Worm (Caenorhabditis elegans) whole organism, L1 larva: ENCODE data around the gene T08B1.1.

Experiments
- C04F5.9 ChIP-seq: sonication (generic microtip); optimal IDR thresholded peaks from 2 replicates; lab custom pipeline; 2016; ENCODE audit warnings: missing genetic modification characterization, missing compliant biosample characterization
- C34B4.2 ChIP-seq: sonication (generic microtip); optimal IDR thresholded peaks from 2 replicates; lab custom pipeline; 2017; ENCODE audit warnings: mild to moderate bottlenecking, missing genetic modification characterization, missing compliant biosample characterization
- F16B12.6 ChIP-seq: fragments of 150-350 bp; optimal IDR thresholded peaks from 2 replicates; lab custom pipeline; 2014; ENCODE audit warnings: missing biosample characterization, missing genetic modification characterization
- Y116A8C.19 ChIP-seq: sonication (generic microtip); optimal IDR thresholded peaks from 2 replicates; lab custom pipeline; 2016; ENCODE audit warnings: missing compliant biosample characterization, missing genetic modification characterization, borderline replicate concordance
- aha-1 ChIP-seq: fragments of 150-350 bp; optimal IDR thresholded peaks from 2 replicates; lab custom pipeline; 2014; ENCODE audit warnings: missing biosample characterization, missing genetic modification characterization
- alr-1 ChIP-seq: fragments of 200-800 bp; sonication (Bioruptor generic); optimal IDR thresholded peaks from 2 replicates; lab custom pipeline; 2018; ENCODE audit warnings: borderline replicate concordance, mild to moderate bottlenecking, missing genetic modification characterization, missing compliant biosample characterization
- dpl-1 ChIP-seq, 3 experiments: fragments of 150-350 bp in 2 of 3; sonication (generic microtip) in 1 of 3; optimal IDR thresholded peaks; 2 replicates each; lab custom pipeline; 2014 to 2017; ENCODE audit warnings: missing biosample characterization in 3 of 3, missing genetic modification characterization in 3 of 3, missing genetic modification reagents in 3 of 3
- dsc-1 ChIP-seq: sonication (generic microtip); optimal IDR thresholded peaks from 2 replicates; lab custom pipeline; 2016; ENCODE audit warnings: mild to moderate bottlenecking, missing genetic modification characterization, missing compliant biosample characterization
- efl-1 ChIP-seq, 4 experiments: fragments of 150-350 bp; optimal IDR thresholded peaks in 3 of 4; peaks in 1 of 4; 1 replicate in 1 of 4; 2 replicates in 3 of 4; lab custom pipeline; 2014; ENCODE audit warnings: missing biosample characterization in 2 of 4, missing genetic modification characterization in 2 of 4, missing genetic modification reagents in 2 of 4
- efl-3 ChIP-seq: fragments of 200-800 bp; sonication (Bioruptor generic); optimal IDR thresholded peaks from 2 replicates; lab custom pipeline; 2018; ENCODE audit warnings: mild to moderate bottlenecking, missing genetic modification characterization, missing compliant biosample characterization
- egl-13 ChIP-seq: sonication (generic microtip); optimal IDR thresholded peaks from 2 replicates; lab custom pipeline; 2016; ENCODE audit warnings: missing genotype, missing genetic modification reagents, missing genetic modification characterization, missing compliant biosample characterization
- egl-27 ChIP-seq, 2 experiments: fragments of 150-350 bp in 1 of 2; sonication (generic microtip); optimal IDR thresholded peaks; 3 replicates each; lab custom pipeline; 2017 to 2018; ENCODE audit warnings: missing biosample characterization in 2 of 2, missing genetic modification characterization in 2 of 2, missing genetic modification reagents in 2 of 2
- elt-2 ChIP-seq: sonication (generic microtip); optimal IDR thresholded peaks from 2 replicates; lab custom pipeline; 2016; ENCODE audit warnings: missing genetic modification characterization, mild to moderate bottlenecking, inconsistent platforms, missing compliant biosample characterization, missing genetic modification reagents
- elt-3 ChIP-seq, 6 experiments: fragments of 150-350 bp in 1 of 6; sonication (generic microtip); optimal IDR thresholded peaks; 2 replicates each; lab custom pipeline; 2017 to 2018; ENCODE audit warnings: missing biosample characterization in 6 of 6, missing genetic modification characterization in 6 of 6, inconsistent platforms in 1 of 6
- fos-1 ChIP-seq: fragments of 150-350 bp; optimal IDR thresholded peaks from 2 replicates; lab custom pipeline; 2014; ENCODE audit warnings: missing biosample characterization, missing genetic modification characterization
- hlh-4 ChIP-seq: sonication (generic microtip); optimal IDR thresholded peaks from 2 replicates; lab custom pipeline; 2016; ENCODE audit warnings: mild to moderate bottlenecking, missing genetic modification characterization, missing compliant biosample characterization
- hpl-2 ChIP-seq: fragments of 150-350 bp; optimal IDR thresholded peaks from 2 replicates; lab custom pipeline; 2014; ENCODE audit warnings: missing biosample characterization, missing genetic modification reagents, missing genetic modification characterization
- jun-1 ChIP-seq: fragments of 150-350 bp; optimal IDR thresholded peaks from 2 replicates; lab custom pipeline; 2014; ENCODE audit warnings: missing biosample characterization, missing genetic modification reagents, missing genetic modification characterization
- lin-13 ChIP-seq: fragments of 150-350 bp; optimal IDR thresholded peaks from 2 replicates; lab custom pipeline; 2014; ENCODE audit warnings: missing biosample characterization, missing genetic modification reagents, missing genetic modification characterization
- lin-14 ChIP-seq: fragments of 200-800 bp; sonication (Bioruptor generic); optimal IDR thresholded peaks from 2 replicates; lab custom pipeline; 2018; ENCODE audit warnings: mild to moderate bottlenecking, missing genetic modification characterization, moderate library complexity, missing compliant biosample characterization
- lin-15B ChIP-seq: fragments of 150-350 bp; sonication (generic microtip); optimal IDR thresholded peaks from 3 replicates; lab custom pipeline; 2014; ENCODE audit warnings: missing biosample characterization, missing genetic modification characterization
- lin-35 ChIP-seq, 2 experiments: fragments of 150-350 bp; optimal IDR thresholded peaks; 2 replicates each; lab custom pipeline; 2014; ENCODE audit warnings: missing biosample characterization in 2 of 2, missing genetic modification characterization in 2 of 2, missing genetic modification reagents in 2 of 2
- lir-3 ChIP-seq: sonication (generic microtip); optimal IDR thresholded peaks from 2 replicates; lab custom pipeline; 2016; ENCODE audit warnings: mild to moderate bottlenecking, missing genetic modification characterization, moderate library complexity, missing compliant biosample characterization; ENCODE audit not compliant: poor library complexity
- mab-9 ChIP-seq: fragments of 200-800 bp; sonication (Bioruptor generic); IDR thresholded peaks from 2 replicates; pipeline ENCODE4 v1.3.6; 2022; ENCODE audit warnings: missing genetic modification reagents, missing genetic modification characterization, missing compliant biosample characterization
- mdl-1 ChIP-seq, 2 experiments: fragments of 150-350 bp; optimal IDR thresholded peaks; 2 replicates each; lab custom pipeline; 2014 to 2017; ENCODE audit warnings: missing biosample characterization in 2 of 2, missing genetic modification characterization in 2 of 2, inconsistent platforms in 1 of 2
- nhr-20 ChIP-seq: sonication (generic microtip); optimal IDR thresholded peaks from 2 replicates; lab custom pipeline; 2016; ENCODE audit warnings: mild to moderate bottlenecking, missing genetic modification characterization, missing compliant biosample characterization
- nhr-28 ChIP-seq: fragments of 150-350 bp; optimal IDR thresholded peaks from 2 replicates; lab custom pipeline; 2014; ENCODE audit warnings: missing biosample characterization, missing genetic modification characterization
- nhr-47 ChIP-seq: sonication (generic microtip); optimal IDR thresholded peaks from 2 replicates; lab custom pipeline; 2016; ENCODE audit warnings: mild to moderate bottlenecking, missing genetic modification characterization, moderate library complexity, missing compliant biosample characterization
- nhr-71 ChIP-seq: sonication (generic microtip); optimal IDR thresholded peaks from 2 replicates; lab custom pipeline; 2016; ENCODE audit warnings: mild to moderate bottlenecking, missing genetic modification characterization, moderate library complexity, missing compliant biosample characterization
- nhr-77 ChIP-seq: fragments of 150-350 bp; optimal IDR thresholded peaks from 2 replicates; lab custom pipeline; 2014; ENCODE audit warnings: missing biosample characterization, missing genetic modification characterization
- nhr-85 ChIP-seq: sonication (generic microtip); peaks from one replicate; lab custom pipeline; 2016; ENCODE audit warnings: missing genetic modification characterization, inconsistent platforms, missing compliant biosample characterization
- nhr-90 ChIP-seq: sonication (generic microtip); optimal IDR thresholded peaks from 2 replicates; lab custom pipeline; 2016; ENCODE audit warnings: mild to moderate bottlenecking, missing genetic modification characterization, missing compliant biosample characterization; ENCODE audit not compliant: poor library complexity
- pag-3 ChIP-seq: sonication (generic microtip); optimal IDR thresholded peaks from 2 replicates; lab custom pipeline; 2017; ENCODE audit warnings: missing genetic modification characterization, mild to moderate bottlenecking, missing compliant biosample characterization, antibody characterized with exemption, borderline replicate concordance; ENCODE audit not compliant: insufficient read depth
- pax-3 ChIP-seq: fragments of 200-800 bp; sonication (Bioruptor generic); optimal IDR thresholded peaks from 2 replicates; lab custom pipeline; 2018; ENCODE audit warnings: mild to moderate bottlenecking, missing genetic modification characterization, moderate library complexity, missing compliant biosample characterization
- pqm-1 ChIP-seq: sonication (generic microtip); optimal IDR thresholded peaks from 3 replicates; lab custom pipeline; 2017; ENCODE audit warnings: missing biosample characterization, missing genetic modification characterization
- rnt-1 ChIP-seq: sonication (generic microtip); optimal IDR thresholded peaks from 2 replicates; lab custom pipeline; 2016; ENCODE audit warnings: mild to moderate bottlenecking, missing genetic modification characterization, moderate library complexity, missing compliant biosample characterization
- sup-37 ChIP-seq: fragments of 200-800 bp; sonication (Bioruptor generic); optimal IDR thresholded peaks from 2 replicates; lab custom pipeline; 2018; ENCODE audit warnings: mild to moderate bottlenecking, missing genetic modification characterization, missing compliant biosample characterization
- unc-30 ChIP-seq: sonication (generic microtip); optimal IDR thresholded peaks from 2 replicates; lab custom pipeline; 2017; ENCODE audit warnings: missing biosample characterization, missing genetic modification characterization
- unc-62 ChIP-seq: fragments of 150-350 bp; optimal IDR thresholded peaks from 2 replicates; lab custom pipeline; 2014; ENCODE audit warnings: missing biosample characterization, missing genetic modification reagents, missing genetic modification characterization
- vab-15 ChIP-seq: sonication (generic microtip); optimal IDR thresholded peaks from 2 replicates; lab custom pipeline; 2017; ENCODE audit warnings: missing genotype, mild to moderate bottlenecking, missing genetic modification characterization, missing compliant biosample characterization
- zag-1 ChIP-seq: fragments of 150-350 bp; optimal IDR thresholded peaks from 2 replicates; lab custom pipeline; 2014; ENCODE audit warnings: missing biosample characterization, missing genetic modification characterization

T08B1.1 gene

DNA sequence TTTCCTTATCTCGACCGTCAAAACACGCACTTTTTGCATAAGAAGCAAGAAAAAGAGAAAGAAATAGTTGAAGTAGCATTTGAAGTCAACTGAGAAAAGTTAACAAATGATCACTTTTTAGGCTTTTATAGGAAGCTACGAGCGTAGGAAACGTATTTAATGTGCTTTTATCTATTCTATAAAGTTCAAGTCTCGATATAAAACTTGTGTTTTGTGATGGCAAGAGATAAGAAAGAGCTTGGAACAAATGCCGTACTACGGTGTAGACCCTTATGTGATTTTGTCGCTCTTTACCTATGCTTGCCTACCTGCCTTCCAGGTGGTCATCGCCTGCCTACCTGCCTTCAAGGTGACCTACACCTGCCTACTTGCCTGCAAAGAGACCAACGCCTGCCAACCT, 17.4 kb upstream of the T08B1.1 start, which contains the start of gene clec-206:
Gene clec-206 (minus strand): TSS at position 101 of the 400 bp plus-strand sequence.
- TF ChIP-seq hlh-4, result no peak
- no peak for TF ChIP-seq pqm-1 (tag; lab: Kevin White, UChicago)
- no peak for TF ChIP-seq pag-3
- TF ChIP-seq zag-1 (tag; lab: Kevin White, UChicago), result no peak
- no peak for TF ChIP-seq C04F5.9 (tag; lab: Kevin White, UChicago)
- TF ChIP-seq nhr-85 (tag; lab: Kevin White, UChicago), result no peak
- no peak for TF ChIP-seq jun-1 (tag; lab: Kevin White, UChicago)
- TF ChIP-seq mdl-1 (tag; optimal IDR thresholded peaks at IDR 0.05; lab: Kevin White, UChicago), result no peak
- TF ChIP-seq lin-13 (GFP tag; lab: Kevin White, UChicago), result no peak
- no peak for TF ChIP-seq nhr-77 (tag; lab: Kevin White, UChicago)
- no peak for TF ChIP-seq pax-3 (tag; lab: Kevin White, UChicago)
- no peak for TF ChIP-seq rnt-1 (tag; lab: Kevin White, UChicago)
- no peak for TF ChIP-seq hpl-2 (GFP tag; lab: Kevin White, UChicago)
- TF ChIP-seq lin-35 (GFP tag; optimal IDR thresholded peaks at IDR 0.05; lab: Kevin White, UChicago), result no peak

ce11 chrV:1999531-2000094, 12.8 kb upstream of the T08B1.1 start, which contains the start of gene alh-5:
alh-5 (minus strand) TSS chrV:1999581.
- TF ChIP-seq elt-2 (tag; lab: Kevin White, UChicago) (peak; percentile 58), nhr-90 (peak; percentile 40), jun-1 (tag; lab: Kevin White, UChicago) (peak; percentile 3), nhr-20 (peak; percentile 51), dpl-1 (GFP tag; optimal IDR thresholded peaks at IDR 0.05; lab: Kevin White, UChicago) (no peak), lin-14 (GFP tag; lab: Kevin White, UChicago) (peak; percentile 71), elt-3 (tag; optimal IDR thresholded peaks at IDR 0.05; lab: Kevin White, UChicago) (peak in 1 of 6 experiments; percentile 69), lin-15B (tag; lab: Kevin White, UChicago) (no peak), lin-35 (GFP tag; optimal IDR thresholded peaks at IDR 0.05; lab: Kevin White, UChicago) (peak in 1 of 2 experiments; percentile 22), unc-30 (no peak)
- TF ChIP-seq, all 84 proteins: peak for 7

DNA sequence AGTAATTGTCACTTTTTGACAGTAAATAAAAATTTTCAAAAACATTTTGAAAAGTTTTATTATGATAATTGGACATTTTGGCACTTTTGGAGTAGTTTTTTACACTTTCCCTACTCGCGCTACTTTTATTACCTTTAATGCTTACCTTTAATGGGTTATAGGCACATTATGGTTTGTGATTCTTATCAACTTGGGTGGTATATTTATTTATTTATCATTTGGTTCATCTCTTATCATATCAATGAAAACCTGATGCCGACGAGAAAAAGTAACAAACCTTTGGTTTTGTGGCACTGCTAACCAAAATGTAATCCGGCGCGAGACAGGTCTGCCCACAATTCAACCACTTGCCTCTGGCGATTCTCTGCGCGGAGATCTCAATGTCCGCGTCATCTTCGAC, 11.5 kb upstream of the T08B1.1 start:
- no peak for TF ChIP-seq efl-1 (optimal IDR thresholded peaks at IDR 0.05; lab: Kevin White, UChicago)
- no peak for TF ChIP-seq efl-1 (GFP tag; optimal IDR thresholded peaks at IDR 0.05 in 1 of 2; lab: Kevin White, UChicago)
- no peak for TF ChIP-seq Y116A8C.19 (tag; lab: Kevin White, UChicago)
- no peak for TF ChIP-seq dsc-1 (tag; lab: Kevin White, UChicago)
- TF ChIP-seq egl-13 (tag; lab: Kevin White, UChicago), result no peak
- no peak for TF ChIP-seq sup-37 (GFP tag; lab: Kevin White, UChicago)
- no peak for TF ChIP-seq C34B4.2 (tag; lab: Kevin White, UChicago)
- TF ChIP-seq nhr-20, result peak; percentile 19
- no peak for TF ChIP-seq egl-27 (tag; optimal IDR thresholded peaks at IDR 0.05; lab: Kevin White, UChicago)
- peak; percentile 2 for TF ChIP-seq nhr-71 (tag; lab: Kevin White, UChicago)
- TF ChIP-seq elt-2 (tag; lab: Kevin White, UChicago), result peak; percentile 45
- TF ChIP-seq lin-14 (GFP tag; lab: Kevin White, UChicago), result peak; percentile 49
- peak in 3 of 6 experiments; percentile 32 to 56 (median 37) for TF ChIP-seq elt-3 (tag; optimal IDR thresholded peaks at IDR 0.05; lab: Kevin White, UChicago)
- TF ChIP-seq fos-1 (tag; lab: Kevin White, UChicago), result no peak

DNA sequence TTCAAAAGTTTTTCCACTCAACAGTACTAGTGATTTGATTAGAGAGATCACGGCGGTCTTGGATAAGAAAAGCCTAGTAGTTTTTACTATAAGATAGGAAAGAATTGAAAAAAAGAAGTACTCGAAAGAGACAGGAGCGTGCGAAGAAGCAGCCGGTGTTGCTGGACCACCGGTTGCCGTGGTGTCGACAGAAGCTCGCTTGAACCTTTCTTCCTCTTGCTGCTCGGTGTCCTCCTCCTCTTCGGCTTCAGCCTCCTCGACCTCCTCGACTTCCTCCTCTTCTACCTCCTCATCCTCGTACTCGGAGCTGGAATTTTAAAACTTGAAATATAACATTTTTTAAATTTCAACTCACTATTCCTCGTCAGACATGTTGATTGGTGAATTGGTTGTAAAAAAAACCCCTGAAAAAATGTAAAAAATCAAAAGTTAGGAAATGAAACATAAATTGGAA, 5.7 kb upstream of the T08B1.1 start, which contains the start of gene tnt-4:
Gene tnt-4 (minus strand): TSS at position 404 of the 454 bp plus-strand sequence.
- TF ChIP-seq lin-35 (GFP tag; optimal IDR thresholded peaks at IDR 0.05; lab: Kevin White, UChicago) (no peak), elt-2 (tag; lab: Kevin White, UChicago) (no peak), C04F5.9 (tag; lab: Kevin White, UChicago) (no peak), aha-1 (tag; lab: Kevin White, UChicago) (no peak), lir-3 (tag; lab: Kevin White, UChicago) (no peak), mdl-1 (tag; optimal IDR thresholded peaks at IDR 0.05; lab: Kevin White, UChicago) (no peak), nhr-47 (tag; lab: Kevin White, UChicago) (no peak), jun-1 (tag; lab: Kevin White, UChicago) (no peak), nhr-28 (no peak), mab-9 (GFP tag; lab: Robert Waterston, UW) (no peak), egl-13 (tag; lab: Kevin White, UChicago) (no peak), efl-3 (GFP tag; lab: Kevin White, UChicago) (no peak), pax-3 (tag; lab: Kevin White, UChicago) (no peak), hpl-2 (GFP tag; lab: Kevin White, UChicago) (no peak), nhr-20 (no peak), unc-62 (GFP tag; lab: Kevin White, UChicago) (no peak), vab-15 (no peak), efl-1 (optimal IDR thresholded peaks at IDR 0.05; lab: Kevin White, UChicago) (no peak), efl-1 (GFP tag; optimal IDR thresholded peaks at IDR 0.05 in 1 of 2; lab: Kevin White, UChicago) (no peak), F16B12.6 (no peak), alr-1 (no peak)
